Worm (Caenorhabditis elegans): ENCODE data around the gene F16H6.4.

DNA sequence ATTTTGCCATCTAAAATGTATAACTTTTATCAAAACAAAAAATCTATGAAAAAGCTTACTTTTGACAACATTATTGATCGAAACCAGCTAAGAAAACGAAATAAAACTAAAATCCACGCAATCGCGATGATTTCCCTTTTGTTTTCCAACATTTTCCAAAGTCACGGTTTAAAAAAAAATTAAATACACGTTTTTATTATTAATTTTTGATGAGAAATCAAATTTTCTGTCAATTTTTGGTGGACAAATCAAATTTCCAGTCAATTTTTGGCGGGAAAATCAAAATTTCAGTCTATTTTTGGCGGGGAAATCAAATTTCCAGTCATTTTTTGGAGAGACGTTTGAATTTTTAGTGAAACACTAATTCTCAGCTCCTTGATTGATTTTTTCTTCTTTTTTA, 33.8 kb upstream of the F16H6.4 start, which contains the start of gene C14A6.5:
- no peak for TF ChIP-seq snpc-4 (tag; optimal IDR thresholded peaks at IDR 0.05)
- TF ChIP-seq M03D4.4 (tag; optimal IDR thresholded peaks at IDR 0.05) = no peak
- TF ChIP-seq nhr-2 (tag; optimal IDR thresholded peaks at IDR 0.05) = no peak
- no peak for TF ChIP-seq lin-13 (tag; optimal IDR thresholded peaks at IDR 0.05)
- TF ChIP-seq elt-1 (tag; optimal IDR thresholded peaks at IDR 0.05; ENCODE audit: borderline replicate concordance, insufficient read depth) = no peak
- no peak for TF ChIP-seq hlh-1 (tag; optimal IDR thresholded peaks at IDR 0.05)
- no peak for TF ChIP-seq sptf-1 (tag; optimal IDR thresholded peaks at IDR 0.05)
- TF ChIP-seq lsy-2 (tag; optimal IDR thresholded peaks at IDR 0.05) = no peak

Measured in whole organism, mixed stage, embryonic.